Worm (Caenorhabditis elegans): ENCODE measurements around the gene atg-3.

Gene atg-3

DNA sequence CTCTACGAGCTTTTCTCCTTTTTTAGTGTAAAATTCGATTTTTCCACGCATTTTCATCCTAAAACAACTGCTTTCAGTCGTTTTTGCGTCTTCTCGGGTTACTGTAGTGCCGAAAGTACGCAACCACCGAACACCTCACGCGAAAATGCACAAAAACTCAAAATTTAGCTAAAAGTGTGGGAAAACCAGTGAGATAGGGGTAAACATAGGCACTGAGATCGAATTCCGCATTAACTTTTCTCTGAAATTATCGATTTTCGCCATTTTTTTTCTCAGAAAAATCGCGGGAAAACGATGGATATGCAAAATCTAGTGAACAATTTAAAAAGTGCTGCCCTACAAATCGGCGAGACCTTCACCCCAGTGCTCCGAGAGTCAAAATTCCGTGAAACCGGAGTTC, at the start of gene atg-3:
Gene atg-3 (plus strand): TSS at position 301 of the 400 bp plus-strand sequence.
- TF ChIP-seq ztf-11 (tag; optimal IDR thresholded peaks at IDR 0.05) (no peak), nhr-67 (tag; optimal IDR thresholded peaks at IDR 0.05) (no peak), ceh-16 (tag; optimal IDR thresholded peaks at IDR 0.05) (no peak), unc-39 (tag; optimal IDR thresholded peaks at IDR 0.05) (no peak), pha-4 (tag; optimal IDR thresholded peaks at IDR 0.05) (no peak), lsy-12 (tag; optimal IDR thresholded peaks at IDR 0.05) (no peak), ceh-9 (tag; optimal IDR thresholded peaks at IDR 0.05) (no peak), egl-5 (tag; optimal IDR thresholded peaks at IDR 0.05) (no peak), nhr-77 (tag; optimal IDR thresholded peaks at IDR 0.05) (no peak), aly-2 (tag; optimal IDR thresholded peaks at IDR 0.05) (no peak), nfya-1 (tag; optimal IDR thresholded peaks at IDR 0.05; ENCODE audit: insufficient read depth) (no peak), elt-3 (tag; optimal IDR thresholded peaks at IDR 0.05) (no peak), R02D3.7 (tag; optimal IDR thresholded peaks at IDR 0.05) (no peak), lin-15B (tag; optimal IDR thresholded peaks at IDR 0.05) (no peak), fkh-2 (tag; optimal IDR thresholded peaks at IDR 0.05) (no peak), sea-2 (GFP tag; optimal IDR thresholded peaks at IDR 0.05) (no peak), nhr-11 (tag; optimal IDR thresholded peaks at IDR 0.05) (no peak), mdl-1 (tag; optimal IDR thresholded peaks at IDR 0.05) (no peak), pqm-1 (tag; optimal IDR thresholded peaks at IDR 0.05) (no peak), nhr-23 (tag; optimal IDR thresholded peaks at IDR 0.05) (no peak)

DNA sequence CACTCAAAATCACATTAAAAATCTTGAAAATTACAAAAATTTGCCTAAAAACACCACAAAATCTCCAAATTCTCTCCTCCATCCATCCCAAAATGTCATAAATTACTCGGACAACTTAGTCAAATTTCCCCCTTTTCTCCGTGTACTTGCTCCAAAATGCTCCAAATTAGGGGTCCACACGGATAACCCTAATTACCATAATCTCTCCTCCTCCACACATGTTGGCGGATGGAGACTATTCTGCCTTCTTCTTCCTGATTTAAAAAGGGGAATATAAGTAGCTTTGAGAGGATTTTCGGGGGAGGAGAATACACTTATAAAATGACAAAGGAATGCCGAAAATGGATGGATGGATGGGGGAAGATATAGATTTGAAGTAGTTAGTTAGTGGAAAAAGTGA, 48.5 kb upstream of the atg-3 start:
- TF ChIP-seq nhr-23 (tag; optimal IDR thresholded peaks at IDR 0.05) (no peak), fkh-10 (GFP tag; optimal IDR thresholded peaks at IDR 0.05) (peak; percentile 14)

DNA sequence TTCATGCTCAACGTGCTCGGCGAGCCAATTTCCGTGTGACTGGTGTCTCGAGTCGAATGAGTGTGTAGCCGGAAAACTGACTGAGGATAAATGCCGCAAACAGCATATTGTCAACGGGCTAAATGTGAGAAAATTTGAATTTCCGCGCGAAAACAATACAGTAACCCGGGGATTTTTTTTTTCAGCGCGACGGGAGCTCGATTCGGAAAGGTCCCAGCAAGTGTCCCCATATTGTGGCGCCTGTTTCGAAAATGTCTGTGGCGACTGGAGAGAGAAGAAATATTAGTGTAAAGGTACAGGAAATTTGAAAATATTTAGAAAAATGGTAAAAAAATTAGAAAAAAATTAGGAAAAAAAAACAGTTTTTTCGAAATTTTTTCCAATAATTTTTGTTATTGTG, 39.2 kb upstream of the atg-3 start:
- TF ChIP-seq fkh-10 (GFP tag; optimal IDR thresholded peaks at IDR 0.05) (no peak), elt-2 (tag; optimal IDR thresholded peaks at IDR 0.05) (no peak), zag-1 (tag; optimal IDR thresholded peaks at IDR 0.05) (no peak), elt-3 (tag; optimal IDR thresholded peaks at IDR 0.05) (no peak), nhr-12 (tag; optimal IDR thresholded peaks at IDR 0.05) (no peak), nhr-237 (tag; optimal IDR thresholded peaks at IDR 0.05) (no peak), nhr-11 (tag; optimal IDR thresholded peaks at IDR 0.05) (no peak), ceh-16 (tag; optimal IDR thresholded peaks at IDR 0.05) (no peak), ztf-4 (tag; optimal IDR thresholded peaks at IDR 0.05) (no peak), R02D3.7 (tag; optimal IDR thresholded peaks at IDR 0.05) (no peak), ztf-11 (tag; optimal IDR thresholded peaks at IDR 0.05) (no peak), fkh-2 (tag; optimal IDR thresholded peaks at IDR 0.05) (no peak), hmg-11 (tag; optimal IDR thresholded peaks at IDR 0.05) (no peak)

DNA sequence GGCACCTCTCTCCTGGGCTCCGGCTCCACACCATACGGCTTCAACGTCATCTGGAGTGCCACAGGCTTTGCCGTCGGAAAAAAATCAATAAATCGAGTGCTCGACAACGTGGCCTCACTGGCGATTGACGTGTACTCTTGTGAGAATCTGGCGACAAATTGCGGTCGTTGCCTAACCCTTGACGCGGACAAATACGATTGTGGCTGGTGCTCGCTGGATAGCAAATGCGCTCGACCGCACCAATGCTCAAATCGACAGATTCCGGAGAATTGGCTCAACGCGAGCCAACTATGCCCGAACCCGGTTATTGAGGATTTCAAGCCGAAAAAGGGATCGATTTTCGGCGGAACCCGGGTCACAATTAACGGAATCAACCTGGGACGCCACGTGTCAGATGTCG, 37.9 kb upstream of the atg-3 start:
- TF ChIP-seq sea-2 (GFP tag; optimal IDR thresholded peaks at IDR 0.05): no peak
- TF ChIP-seq fkh-2 (tag; optimal IDR thresholded peaks at IDR 0.05): no peak
- TF ChIP-seq nhr-76 (tag; optimal IDR thresholded peaks at IDR 0.05): no peak
- TF ChIP-seq ceh-82 (tag; optimal IDR thresholded peaks at IDR 0.05): no peak
- no peak for TF ChIP-seq snpc-4 (tag; optimal IDR thresholded peaks at IDR 0.05)
- TF ChIP-seq fos-1 (tag; optimal IDR thresholded peaks at IDR 0.05): no peak
- no peak for TF ChIP-seq egl-5 (tag; optimal IDR thresholded peaks at IDR 0.05)
- TF ChIP-seq nhr-43 (tag; optimal IDR thresholded peaks at IDR 0.05; ENCODE audit: poor library complexity, severe bottlenecking): no peak
- TF ChIP-seq ztf-11 (tag; optimal IDR thresholded peaks at IDR 0.05): no peak
- TF ChIP-seq zag-1 (tag; optimal IDR thresholded peaks at IDR 0.05): no peak
- TF ChIP-seq pqm-1 (tag; optimal IDR thresholded peaks at IDR 0.05): no peak
- TF ChIP-seq aly-2 (tag; optimal IDR thresholded peaks at IDR 0.05): no peak
- no peak for TF ChIP-seq hmg-11 (tag; optimal IDR thresholded peaks at IDR 0.05)
- TF ChIP-seq lin-15B (tag; optimal IDR thresholded peaks at IDR 0.05): no peak
- no peak for TF ChIP-seq nhr-11 (tag; optimal IDR thresholded peaks at IDR 0.05)
- no peak for TF ChIP-seq elt-3 (tag; optimal IDR thresholded peaks at IDR 0.05)
- no peak for TF ChIP-seq nhr-28 (tag; optimal IDR thresholded peaks at IDR 0.05)
- no peak for TF ChIP-seq unc-39 (tag; optimal IDR thresholded peaks at IDR 0.05)
- TF ChIP-seq R02D3.7 (tag; optimal IDR thresholded peaks at IDR 0.05): no peak

DNA sequence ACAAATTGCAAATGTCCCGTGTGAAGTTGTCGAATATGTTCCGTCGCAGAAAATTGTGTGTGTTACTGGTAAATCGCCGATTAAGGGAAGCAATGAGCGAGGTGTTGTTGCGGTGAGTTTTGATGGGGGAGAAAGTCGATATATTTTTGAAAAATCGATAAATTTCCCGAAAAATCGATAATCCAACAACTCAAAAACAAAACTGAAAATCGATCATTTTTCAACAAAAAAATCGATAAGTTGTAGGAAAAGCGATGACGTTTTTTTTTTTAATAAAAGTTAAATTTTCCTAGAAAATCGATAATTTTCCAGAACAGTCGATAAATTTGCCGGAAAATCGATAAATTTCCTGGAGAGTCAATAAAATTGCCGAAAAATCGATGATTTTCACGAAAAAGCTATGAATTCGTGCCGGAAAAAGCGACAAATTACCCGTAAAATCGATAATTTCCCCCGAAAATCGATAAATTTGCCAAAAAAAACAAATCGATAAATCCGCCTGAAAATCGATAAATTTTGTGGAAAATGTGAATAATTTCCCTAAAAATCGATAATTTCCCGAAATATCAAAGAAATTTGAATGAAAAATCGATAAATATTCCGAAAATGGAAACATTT, 37.4 kb upstream of the atg-3 start:
- peak; percentile 87 for TF ChIP-seq ceh-28 (tag; optimal IDR thresholded peaks at IDR 0.05)
- no peak for TF ChIP-seq nhr-77 (tag; optimal IDR thresholded peaks at IDR 0.05)
